Fruit fly (Drosophila melanogaster) whole organism, pupa: ENCODE results near the gene CG8677.

Experiments
- CG10348 ChIP-seq: fragments of 200-800 bp; sonication (Bioruptor generic); IDR thresholded peaks from 2 replicates; pipeline ENCODE4 v1.3.6; 2022; ENCODE audit warnings: missing biosample characterization, missing genetic modification characterization
- CG12605 ChIP-seq: fragments of 200-800 bp; sonication (Bioruptor generic); IDR thresholded peaks from 2 replicates; pipeline ENCODE4 v1.3.6; 2022; ENCODE audit warnings: missing biosample characterization, missing genetic modification characterization
- CG13204 ChIP-seq: fragments of 200-800 bp; sonication (Bioruptor generic); optimal IDR thresholded peaks from 2 replicates; lab custom pipeline; 2018; ENCODE audit warnings: missing biosample characterization, mild to moderate bottlenecking, missing genetic modification characterization, moderate library complexity
- CG14655 ChIP-seq: fragments of 200-800 bp; sonication (Bioruptor generic); optimal IDR thresholded peaks from 3 replicates; lab custom pipeline; 2017; ENCODE audit warnings: mild to moderate bottlenecking, missing biosample characterization, missing genetic modification reagents, missing genetic modification characterization
- CG15710 ChIP-seq: fragments of 200-800 bp; sonication (Bioruptor generic); optimal IDR thresholded peaks from 2 replicates; lab custom pipeline; 2018; ENCODE audit warnings: missing biosample characterization, mild to moderate bottlenecking, missing genetic modification characterization, moderate library complexity
- CG17806 ChIP-seq: fragments of 200-800 bp; sonication (Bioruptor generic); optimal IDR thresholded peaks from 2 replicates; lab custom pipeline; 2018; ENCODE audit warnings: missing biosample characterization, mild to moderate bottlenecking, missing genetic modification characterization, moderate library complexity
- CG32121 ChIP-seq: fragments of 200-800 bp; sonication (Bioruptor generic); IDR thresholded peaks from 2 replicates; pipeline ENCODE4 v1.3.6; 2022; ENCODE audit warnings: missing biosample characterization, missing genetic modification characterization
- CG34367 ChIP-seq: fragments of 200-800 bp; sonication (Bioruptor generic); optimal IDR thresholded peaks from 2 replicates; lab custom pipeline; 2018; ENCODE audit warnings: missing biosample characterization, mild to moderate bottlenecking, missing genetic modification characterization
- CG4496 ChIP-seq: fragments of 200-800 bp; sonication (Bioruptor generic); IDR thresholded peaks from 3 replicates; pipeline ENCODE4 v1.3.6; 2022; ENCODE audit warnings: missing biosample characterization, missing genetic modification characterization
- CG8159 ChIP-seq: fragments of 200-800 bp; sonication (Bioruptor generic); optimal IDR thresholded peaks from 3 replicates; lab custom pipeline; 2018; ENCODE audit warnings: missing biosample characterization, mild to moderate bottlenecking, missing genetic modification characterization, moderate library complexity
- CG8301 ChIP-seq: fragments of 200-800 bp; sonication (Bioruptor generic); optimal IDR thresholded peaks from 2 replicates; lab custom pipeline; 2018; ENCODE audit warnings: missing biosample characterization, mild to moderate bottlenecking, missing genetic modification characterization
- CG9948 ChIP-seq: fragments of 200-800 bp; sonication (Bioruptor generic); optimal IDR thresholded peaks from 2 replicates; lab custom pipeline; 2018; ENCODE audit warnings: missing biosample characterization, mild to moderate bottlenecking, missing genetic modification characterization, moderate library complexity
- D1 ChIP-seq: fragments of 200-800 bp; sonication (Bioruptor generic); optimal IDR thresholded peaks from 2 replicates; lab custom pipeline; 2018; ENCODE audit warnings: missing biosample characterization, mild to moderate bottlenecking, missing genetic modification characterization, moderate library complexity
- EcR ChIP-seq: fragments of 200-800 bp; sonication (Bioruptor generic); optimal IDR thresholded peaks from 3 replicates; lab custom pipeline; 2019; ENCODE audit warnings: missing biosample characterization, missing genetic modification characterization, mild to moderate bottlenecking, moderate library complexity, missing genetic modification reagents
- Ets98B ChIP-seq: fragments of 200-800 bp; sonication (Bioruptor generic); IDR thresholded peaks from 2 replicates; pipeline ENCODE4 v1.3.6; 2022; ENCODE audit warnings: missing biosample characterization, missing genetic modification characterization
- Pif1A ChIP-seq: fragments of 200-800 bp; sonication (Bioruptor generic); optimal IDR thresholded peaks from 3 replicates; lab custom pipeline; 2016; ENCODE audit warnings: missing biosample characterization, missing genetic modification characterization
- Pif1B ChIP-seq: fragments of 200-800 bp; sonication (Bioruptor generic); optimal IDR thresholded peaks from 3 replicates; lab custom pipeline; 2016; ENCODE audit warnings: missing biosample characterization, missing genetic modification characterization
- Snoo ChIP-seq: fragments of 200-800 bp; sonication (Bioruptor generic); optimal IDR thresholded peaks from 3 replicates; lab custom pipeline; 2017; ENCODE audit warnings: missing biosample characterization, mild to moderate bottlenecking, missing genetic modification characterization, inconsistent platforms
- fd96Ca ChIP-seq: fragments of 200-800 bp; sonication (Bioruptor generic); IDR thresholded peaks from 3 replicates; pipeline ENCODE4 v1.3.6; 2022; ENCODE audit warnings: missing biosample characterization, missing genetic modification characterization
- gl ChIP-seq: fragments of 200-800 bp; sonication (Bioruptor generic); optimal IDR thresholded peaks from 2 replicates; lab custom pipeline; 2018; ENCODE audit warnings: missing biosample characterization, mild to moderate bottlenecking, missing genetic modification characterization
- rn ChIP-seq: fragments of 200-800 bp; sonication (Bioruptor generic); IDR thresholded peaks from 2 replicates; pipeline ENCODE4 v1.3.6; 2022; ENCODE audit warnings: missing biosample characterization, missing genetic modification characterization

The CG8677 gene

DNA sequence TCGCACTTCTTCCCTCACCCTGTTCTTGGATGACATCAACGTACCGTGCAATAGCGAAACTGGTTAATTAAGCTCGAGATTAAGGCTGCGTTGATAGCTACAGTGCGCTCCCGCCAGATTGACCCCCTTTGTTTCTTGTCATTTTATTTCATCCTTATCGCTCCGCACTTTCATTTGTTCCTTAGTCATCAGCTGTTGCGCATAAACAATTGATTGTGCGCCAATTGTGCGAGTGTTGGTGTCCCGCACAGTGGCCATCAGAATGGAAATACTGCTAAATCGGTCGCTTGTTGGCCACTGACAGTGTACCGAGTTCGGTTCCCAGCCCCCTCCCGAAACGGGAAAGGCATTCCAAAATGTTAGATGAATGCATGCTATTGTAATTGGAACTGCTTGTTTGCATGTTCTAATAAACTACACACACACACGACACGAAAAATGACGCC is 1.4 kb upstream of the CG8677 start:
- TF ChIP-seq CG8159 (tag; lab: Kevin White, UChicago), result no peak
- 0 out of 3 replicates have a peak, but pooled peaks have one; percentile 69 for TF ChIP-seq fd96Ca (GFP tag; lab: Robert Waterston, UW)
- TF ChIP-seq Pif1B, result no peak
- TF ChIP-seq CG10348 (GFP tag; lab: Robert Waterston, UW), result no peak
- TF ChIP-seq D1 (tag; lab: Kevin White, UChicago), result no peak
- peak; percentile 30; the same call in 1 of the 2 replicates for TF ChIP-seq CG32121 (GFP tag; lab: Robert Waterston, UW)
- 0 out of 3 replicates have a peak, but pooled peaks have one; percentile 40 for TF ChIP-seq CG4496 (GFP tag; lab: Robert Waterston, UW)
- TF ChIP-seq Ets98B (GFP tag; lab: Robert Waterston, UW), result 0 out of 2 replicates have a peak, but pooled peaks have one; percentile 33
- TF ChIP-seq EcR (GFP tag; lab: Kevin White, UChicago), result peak; percentile 48
- TF ChIP-seq CG15710, result no peak
- TF ChIP-seq rn (GFP tag; lab: Robert Waterston, UW), result no peak
- TF ChIP-seq CG17806 (tag; lab: Kevin White, UChicago), result peak; percentile 4
- TF ChIP-seq CG9948 (tag; lab: Kevin White, UChicago), result no peak
- no peak for TF ChIP-seq CG13204 (GFP tag; lab: Kevin White, UChicago)
- no peak for TF ChIP-seq CG8301 (tag; lab: Kevin White, UChicago)
- TF ChIP-seq gl (tag; lab: Kevin White, UChicago), result peak; percentile 39
- TF ChIP-seq CG12605 (GFP tag; lab: Robert Waterston, UW), result no peak; the same call in 1 of the 2 replicates
- no peak for TF ChIP-seq CG34367

dm6 chr2L:21220396-21220795 is 716 bp upstream of the CG8677 start, which contains the start of gene Atg18b:
Gene Atg18b (minus strand): TSS chr2L:21220572.
- TF ChIP-seq CG17806 (tag; lab: Kevin White, UChicago) (no peak), CG9948 (tag; lab: Kevin White, UChicago) (no peak), gl (tag; lab: Kevin White, UChicago) (no peak), CG8159 (tag; lab: Kevin White, UChicago) (no peak), CG8301 (tag; lab: Kevin White, UChicago) (no peak), CG15710 (no peak), CG4496 (GFP tag; lab: Robert Waterston, UW) (no peak), EcR (GFP tag; lab: Kevin White, UChicago) (no peak), CG32121 (GFP tag; lab: Robert Waterston, UW) (no peak), Snoo (no peak), CG14655 (GFP tag; lab: Kevin White, UChicago) (no peak), rn (GFP tag; lab: Robert Waterston, UW) (no peak), D1 (tag; lab: Kevin White, UChicago) (no peak), Pif1B (no peak), CG34367 (no peak), CG12605 (GFP tag; lab: Robert Waterston, UW) (no peak), CG13204 (GFP tag; lab: Kevin White, UChicago) (no peak), Ets98B (GFP tag; lab: Robert Waterston, UW) (no peak), fd96Ca (GFP tag; lab: Robert Waterston, UW) (no peak), Pif1A (GFP tag; lab: Kevin White, UChicago) (no peak)

DNA sequence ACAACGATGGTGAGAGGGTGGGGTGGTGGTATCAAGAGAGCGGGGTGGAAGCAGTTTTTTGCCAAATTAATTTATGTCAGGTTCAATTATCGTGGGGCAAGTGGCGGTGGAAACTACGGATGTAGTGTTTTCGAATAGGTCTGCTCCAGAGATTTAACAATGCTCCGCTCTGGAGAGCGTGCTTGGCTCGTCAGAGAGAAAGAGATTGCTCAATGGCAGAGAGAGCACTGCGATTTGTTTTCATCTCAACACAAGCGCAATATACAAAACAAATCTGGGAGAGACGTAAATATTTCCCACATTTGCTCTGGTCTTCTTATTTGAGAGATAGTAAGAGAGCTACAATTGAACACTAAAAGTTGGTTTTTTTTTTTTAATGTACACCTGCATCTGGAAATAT is 666 bp downstream of the CG8677 start:
- no peak for TF ChIP-seq CG32121 (GFP tag; lab: Robert Waterston, UW)
- TF ChIP-seq D1 (tag; lab: Kevin White, UChicago), result no peak
- TF ChIP-seq CG15710, result no peak
- TF ChIP-seq CG4496 (GFP tag; lab: Robert Waterston, UW), result no peak
- no peak for TF ChIP-seq CG8159 (tag; lab: Kevin White, UChicago)

DNA sequence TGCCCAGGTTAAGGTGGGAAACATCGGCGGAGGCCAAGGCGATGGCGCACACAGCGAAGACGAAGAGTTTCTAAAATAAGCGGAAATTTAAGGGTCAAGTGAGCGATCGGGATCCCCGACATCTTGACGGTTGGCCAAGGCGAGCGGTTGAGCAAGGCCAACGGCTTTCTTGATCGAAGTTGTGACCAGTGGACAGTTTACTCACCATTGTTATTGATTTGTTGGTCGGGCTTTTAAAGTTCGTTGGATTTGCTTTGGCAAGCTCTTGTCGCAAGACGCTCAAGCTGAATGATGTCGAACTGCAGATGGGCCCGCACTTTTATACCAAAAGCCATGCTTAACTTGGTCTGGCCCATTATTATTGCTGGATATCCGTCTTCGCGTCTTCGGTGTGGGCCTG is 12.3 kb downstream of the CG8677 start:
- TF ChIP-seq Snoo (no peak), Pif1A (GFP tag; lab: Kevin White, UChicago) (no peak), rn (GFP tag; lab: Robert Waterston, UW) (no peak), fd96Ca (GFP tag; lab: Robert Waterston, UW) (no peak), CG12605 (GFP tag; lab: Robert Waterston, UW) (no peak), EcR (GFP tag; lab: Kevin White, UChicago) (no peak)
- TF ChIP-seq, all 21 proteins: peak for 0

DNA sequence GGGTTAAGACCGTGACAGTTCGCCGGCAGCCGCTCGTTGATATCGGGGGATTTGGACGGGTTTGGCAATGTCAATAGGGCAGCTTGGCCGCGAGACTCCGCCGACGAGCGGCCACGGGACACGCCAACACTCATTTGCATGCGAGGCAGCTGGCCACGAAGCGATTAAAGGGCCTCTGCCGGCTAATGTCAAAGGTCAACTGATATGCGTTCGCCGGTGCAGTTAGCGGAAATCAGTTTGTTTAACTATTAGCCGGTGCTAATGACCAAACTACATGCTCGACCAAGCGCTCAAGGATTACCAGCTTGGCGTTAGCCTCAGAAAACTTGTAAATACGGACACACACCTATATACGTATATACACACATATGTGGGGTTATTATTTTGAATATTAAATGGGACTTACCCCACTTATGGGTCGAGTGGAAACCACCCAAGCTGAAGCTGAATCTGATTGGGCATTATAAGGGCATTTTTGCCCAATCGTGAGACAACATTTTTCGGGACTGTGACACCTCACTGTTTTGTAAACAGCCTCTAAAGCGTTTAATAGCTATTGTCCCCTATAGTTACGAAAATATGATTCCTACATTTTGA is 13.4 kb downstream of the CG8677 start:
- TF ChIP-seq CG32121 (GFP tag; lab: Robert Waterston, UW), result peak; percentile 24; the same call in 1 of the 2 replicates
- no peak for TF ChIP-seq CG14655 (GFP tag; lab: Kevin White, UChicago)

- TF ChIP-seq Pif1A (GFP tag; lab: Kevin White, UChicago), result no peak
- TF ChIP-seq Ets98B (GFP tag; lab: Robert Waterston, UW), result no peak
- TF ChIP-seq rn (GFP tag; lab: Robert Waterston, UW), result no peak
- no peak for TF ChIP-seq CG8301 (tag; lab: Kevin White, UChicago)
- no peak for TF ChIP-seq CG34367
- TF ChIP-seq CG8159 (tag; lab: Kevin White, UChicago), result no peak
- no peak for TF ChIP-seq CG14655 (GFP tag; lab: Kevin White, UChicago)
- TF ChIP-seq EcR (GFP tag; lab: Kevin White, UChicago), result no peak
- no peak for TF ChIP-seq CG4496 (GFP tag; lab: Robert Waterston, UW)
- TF ChIP-seq Pif1B, result no peak
- TF ChIP-seq gl (tag; lab: Kevin White, UChicago), result no peak
- TF ChIP-seq CG13204 (GFP tag; lab: Kevin White, UChicago), result no peak
- no peak for TF ChIP-seq CG10348 (GFP tag; lab: Robert Waterston, UW)
- TF ChIP-seq CG9948 (tag; lab: Kevin White, UChicago), result no peak
- TF ChIP-seq D1 (tag; lab: Kevin White, UChicago), result no peak
These were observed 14.4 kb downstream of the CG8677 start for dm6 chr2L:21235463-21235862.
